Worm (Caenorhabditis elegans) whole organism, early embryonic: ENCODE results near the gene srj-33.

Source experiments
- B0310.2 ChIP-seq: sonication (generic microtip); optimal IDR thresholded peaks from 2 replicates; lab custom pipeline; 2016; ENCODE audit warnings: mild to moderate bottlenecking, missing genetic modification characterization, missing compliant biosample characterization
- F13C5.2 ChIP-seq: sonication (generic microtip); optimal IDR thresholded peaks from 2 replicates; lab custom pipeline; 2017; ENCODE audit warnings: mild to moderate bottlenecking, missing genetic modification characterization, inconsistent platforms, missing compliant biosample characterization
- aly-1 ChIP-seq: sonication (generic microtip); optimal IDR thresholded peaks from 2 replicates; lab custom pipeline; 2016; ENCODE audit warnings: missing genetic modification characterization, missing compliant biosample characterization
- ama-1 ChIP-seq: fragments of 150-350 bp; optimal IDR thresholded peaks from 2 replicates; lab custom pipeline; 2014
- ceh-13 ChIP-seq: fragments of 200-800 bp; sonication (Bioruptor generic); optimal IDR thresholded peaks from 2 replicates; lab custom pipeline; 2018; ENCODE audit warnings: mild to moderate bottlenecking, missing genetic modification characterization, missing compliant biosample characterization
- ceh-36 ChIP-seq: sonication (generic microtip); optimal IDR thresholded peaks from 2 replicates; lab custom pipeline; 2016; ENCODE audit warnings: missing genetic modification characterization, inconsistent platforms, missing compliant biosample characterization
- ets-7 ChIP-seq: sonication (generic microtip); optimal IDR thresholded peaks from 2 replicates; lab custom pipeline; 2016; ENCODE audit warnings: missing genotype, missing genetic modification characterization, missing compliant biosample characterization
- flt-1 ChIP-seq: fragments of 200-800 bp; sonication (Bioruptor generic); IDR thresholded peaks from 2 replicates; pipeline ENCODE4 v1.3.6; 2022; ENCODE audit warnings: missing genetic modification characterization, missing compliant biosample characterization
- hmbx-1 ChIP-seq: sonication (generic microtip); optimal IDR thresholded peaks from 2 replicates; lab custom pipeline; 2016; ENCODE audit warnings: mild to moderate bottlenecking, missing genetic modification characterization, missing compliant biosample characterization
- hmg-4 ChIP-seq: fragments of 200-800 bp; sonication (Bioruptor generic); optimal IDR thresholded peaks from 2 replicates; lab custom pipeline; 2018; ENCODE audit warnings: mild to moderate bottlenecking, missing genetic modification characterization, missing compliant biosample characterization
- hnd-1 ChIP-seq: sonication (generic microtip); optimal IDR thresholded peaks from 2 replicates; lab custom pipeline; 2016; ENCODE audit warnings: missing genetic modification characterization, missing compliant biosample characterization
- pes-1 ChIP-seq: fragments of 200-800 bp; sonication (Bioruptor generic); IDR thresholded peaks from 2 replicates; pipeline ENCODE4 v1.3.6; 2022; ENCODE audit warnings: missing genetic modification reagents, missing genetic modification characterization, missing compliant biosample characterization
- scrt-1 ChIP-seq: fragments of 200-800 bp; sonication (Bioruptor generic); IDR thresholded peaks from 2 replicates; pipeline ENCODE4 v1.3.6; 2022; ENCODE audit warnings: missing genetic modification characterization, missing compliant biosample characterization
- sea-1 ChIP-seq: fragments of 200-800 bp; sonication (Bioruptor generic); conservative IDR thresholded peaks from 2 replicates; pipeline ENCODE4 v1.3.6; 2022; ENCODE audit warnings: missing genetic modification characterization, missing compliant biosample characterization
- tbx-11 ChIP-seq: fragments of 200-800 bp; sonication (Bioruptor generic); IDR thresholded peaks from 2 replicates; pipeline ENCODE4 v1.3.6; 2022; ENCODE audit warnings: missing genetic modification characterization, missing compliant biosample characterization
- tbx-37 ChIP-seq: fragments of 200-800 bp; sonication (Bioruptor generic); conservative IDR thresholded peaks from 2 replicates; pipeline ENCODE4 v1.3.6; 2022; ENCODE audit warnings: missing genetic modification reagents, missing genetic modification characterization, missing compliant biosample characterization
- tra-4 ChIP-seq: sonication (generic microtip); optimal IDR thresholded peaks from 2 replicates; lab custom pipeline; 2017; ENCODE audit warnings: missing genetic modification characterization, missing compliant biosample characterization

Gene srj-33

DNA sequence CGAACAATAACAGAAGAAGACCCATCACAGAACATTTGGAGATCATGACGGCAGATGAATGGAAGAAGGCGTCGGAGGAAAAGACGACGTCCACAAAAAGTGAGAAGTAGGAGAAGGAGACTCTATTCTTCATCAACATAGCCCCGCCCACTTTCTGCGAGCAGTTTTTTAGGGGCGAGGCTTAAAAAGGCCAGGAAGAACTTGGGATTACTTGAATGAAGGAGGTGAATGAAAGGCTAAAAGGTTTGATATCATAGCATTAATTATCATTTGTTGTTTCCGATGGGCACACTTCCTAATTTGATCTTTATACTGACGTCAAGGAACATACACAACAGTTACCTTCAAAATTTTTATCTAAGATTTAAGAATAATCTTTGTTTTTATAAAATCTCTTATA lies 11.5 kb upstream of the srj-33 start, which contains the start of gene nlp-58:
nlp-58 (minus strand) TSS at position 101 of the 400 bp plus-strand sequence.
- no peak for TF ChIP-seq B0310.2
- TF ChIP-seq tbx-11 (GFP tag; lab: Robert Waterston, UW): no peak
- TF ChIP-seq flt-1: no peak

DNA sequence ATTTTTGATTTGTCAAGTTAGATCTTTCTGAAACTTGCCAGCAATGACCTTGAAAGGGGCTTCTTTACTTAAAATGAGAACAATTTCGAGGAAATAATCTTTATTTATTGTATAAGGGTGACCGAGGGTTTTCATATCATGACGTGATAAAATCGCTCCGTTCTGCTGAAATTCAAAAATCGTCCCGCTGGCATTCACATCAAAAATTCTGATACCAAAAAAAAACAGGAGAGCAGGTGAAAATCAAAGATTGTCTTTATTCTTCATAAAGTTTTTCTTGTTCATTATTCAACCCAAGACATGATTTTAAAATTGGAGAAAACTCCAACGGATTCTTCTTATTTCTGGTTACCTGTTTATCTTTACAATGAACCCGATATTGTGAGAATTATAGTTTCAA lies 6.8 kb upstream of the srj-33 start, which contains the start of gene sre-28:
sre-28 (plus strand) TSS at position 301 of the 400 bp plus-strand sequence.
- TF ChIP-seq tra-4: no peak
- no peak for TF ChIP-seq tbx-11 (GFP tag; lab: Robert Waterston, UW)
- no peak for TF ChIP-seq flt-1
- no peak for TF ChIP-seq hmg-4
- TF ChIP-seq tbx-37 (GFP tag; lab: Robert Waterston, UW): no peak

DNA sequence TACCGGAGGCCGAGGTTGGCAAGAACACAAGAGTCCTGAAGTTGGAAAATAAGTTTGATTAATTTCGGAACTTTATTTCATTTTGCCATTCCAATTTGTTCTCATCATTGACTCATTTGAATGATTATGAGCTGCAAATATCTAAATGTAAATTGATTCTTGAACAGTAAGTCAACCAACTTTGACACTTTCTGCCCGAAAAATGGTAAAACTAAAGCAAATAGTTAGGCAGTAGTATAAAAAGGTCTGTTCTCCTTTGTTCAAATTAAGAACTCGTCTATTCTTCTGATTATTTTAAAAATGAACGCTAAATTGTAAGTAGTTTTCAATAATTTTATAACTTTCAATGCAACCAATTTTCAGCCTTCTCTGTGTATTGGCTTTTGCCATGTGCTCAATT lies 5.7 kb upstream of the srj-33 start, which contains the start of gene fipr-12:
fipr-12 (plus strand) TSS at position 301 of the 400 bp plus-strand sequence.
- TF ChIP-seq hmbx-1 (no peak), tbx-37 (GFP tag; lab: Robert Waterston, UW) (no peak), F13C5.2 (tag; lab: Kevin White, UChicago) (no peak), pes-1 (no peak), sea-1 (GFP tag; lab: Robert Waterston, UW) (no peak), tbx-11 (GFP tag; lab: Robert Waterston, UW) (no peak)

DNA sequence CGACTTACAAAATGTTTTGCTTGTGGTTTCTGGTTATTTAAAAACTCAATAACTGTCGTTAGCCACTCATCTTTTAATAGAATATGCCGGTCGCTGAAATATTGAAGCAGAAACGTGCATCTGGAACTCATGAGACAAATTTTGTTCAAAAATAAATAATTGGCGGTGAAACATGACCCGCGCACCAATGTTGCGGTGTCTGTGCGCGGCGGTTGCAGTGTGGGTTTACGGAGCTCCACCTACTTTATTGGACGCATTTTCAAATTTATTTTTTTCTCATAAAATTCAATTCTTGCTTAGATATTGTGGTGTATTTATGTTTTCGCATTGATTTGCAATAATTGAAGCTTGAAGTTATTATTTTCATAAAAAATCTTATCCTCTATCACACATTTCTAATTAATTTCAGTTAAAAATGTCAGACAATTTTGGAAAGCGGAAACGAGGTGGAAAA lies 6.7 kb downstream of the srj-33 start, which contains the start of the genes rmh-2 and suds-3:
rmh-2 (minus strand) TSS at position 164 of the 454 bp plus-strand sequence.
suds-3 (plus strand) TSS at position 404 of the 454 bp plus-strand sequence.
- TF ChIP-seq hmbx-1 (no peak), hmg-4 (peak; percentile 7), sea-1 (GFP tag; lab: Robert Waterston, UW) (no peak), tbx-37 (GFP tag; lab: Robert Waterston, UW) (no peak), flt-1 (no peak), scrt-1 (GFP tag; lab: Robert Waterston, UW) (no peak)

DNA sequence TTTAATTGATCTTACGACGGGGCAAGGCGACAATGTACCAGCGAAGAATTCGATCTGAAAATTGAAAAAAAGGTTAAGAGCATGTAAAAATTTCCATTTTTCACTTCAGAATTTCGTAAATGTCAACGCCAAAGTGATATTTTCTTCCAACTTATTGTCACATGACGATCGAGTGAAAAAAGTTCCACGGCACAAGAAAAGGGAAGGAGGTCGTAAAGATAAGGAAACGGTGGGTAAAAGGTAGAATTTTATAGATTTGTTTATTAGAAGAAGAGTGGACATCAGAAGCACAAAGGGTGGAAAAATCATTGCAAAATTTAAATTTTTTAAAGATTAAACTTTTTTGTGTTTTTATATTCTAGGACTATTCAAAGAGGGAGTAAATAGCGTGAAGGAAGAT lies 9.4 kb downstream of the srj-33 start:
- TF ChIP-seq pes-1 (no peak), tra-4 (no peak)

DNA sequence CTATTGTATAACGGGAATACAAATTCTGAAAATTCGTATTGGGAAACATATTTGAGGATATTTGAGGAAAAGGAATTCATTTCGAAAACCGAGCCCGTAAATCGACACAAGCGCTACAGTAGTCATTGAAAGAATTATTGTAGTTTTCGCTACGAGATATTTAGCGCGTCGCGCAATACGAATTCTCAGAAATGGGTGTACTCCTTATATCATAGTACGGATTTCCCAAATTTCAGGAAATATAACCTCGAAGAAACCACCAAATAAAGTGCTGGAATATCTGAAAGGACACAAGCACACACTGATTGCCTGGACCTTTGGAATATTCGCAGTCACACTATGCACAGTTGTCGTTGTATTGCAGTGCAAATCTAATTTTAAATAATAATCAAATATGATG lies 10.0 kb downstream of the srj-33 start:
- no peak for TF ChIP-seq ceh-13 (GFP tag; lab: Kevin White, UChicago)
- TF ChIP-seq B0310.2: no peak
- no peak for TF ChIP-seq hmbx-1

DNA sequence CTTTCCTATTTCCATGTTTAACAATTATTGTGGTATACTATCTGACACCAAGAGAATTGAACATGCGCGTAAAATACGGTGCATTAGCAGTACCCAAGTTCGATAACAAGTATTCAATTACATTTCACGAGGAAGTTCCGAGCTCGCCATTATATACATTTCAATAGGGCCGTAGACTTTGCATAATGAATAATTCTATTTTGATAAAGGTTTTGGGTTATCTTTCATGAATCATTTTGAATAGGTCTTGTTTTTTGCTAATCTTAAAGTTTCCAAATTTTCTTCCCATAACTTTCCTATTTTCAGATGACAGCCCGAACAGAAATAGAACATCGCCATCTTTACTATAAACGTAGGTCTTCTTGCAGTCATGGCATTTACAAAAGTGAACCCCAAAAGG lies 11.1 kb downstream of the srj-33 start, which contains the start of gene C50H2.13:
C50H2.13 (plus strand) TSS at position 301 of the 400 bp plus-strand sequence.
- TF ChIP-seq sea-1 (GFP tag; lab: Robert Waterston, UW) (no peak), flt-1 (no peak), B0310.2 (no peak), tra-4 (no peak), hnd-1 (no peak)

DNA sequence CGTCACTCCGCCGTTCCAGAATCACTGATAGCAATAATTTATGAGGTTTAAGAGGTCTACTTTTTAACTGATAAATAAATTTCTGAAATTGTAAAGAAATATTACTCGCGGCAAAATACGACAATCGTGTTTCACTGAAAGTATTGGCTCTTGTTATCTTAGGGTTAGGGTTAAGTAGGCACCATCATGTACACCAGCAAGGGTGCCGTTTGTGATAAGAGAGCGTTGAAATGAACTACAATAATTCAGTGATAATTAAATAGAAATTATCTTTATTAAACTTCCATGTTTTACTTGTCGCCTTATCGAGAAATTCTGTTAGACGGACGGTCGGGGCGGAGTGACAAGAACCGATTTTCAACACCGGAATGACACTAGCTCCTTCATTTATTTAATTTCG lies 11.7 kb downstream of the srj-33 start:
- TF ChIP-seq sea-1 (GFP tag; lab: Robert Waterston, UW) (no peak), tra-4 (no peak), tbx-37 (GFP tag; lab: Robert Waterston, UW) (no peak), pes-1 (no peak), hmbx-1 (no peak), hnd-1 (no peak), scrt-1 (GFP tag; lab: Robert Waterston, UW) (no peak), B0310.2 (no peak), flt-1 (no peak), F13C5.2 (tag; lab: Kevin White, UChicago) (no peak), ceh-36 (tag; lab: Kevin White, UChicago) (no peak), hmg-4 (no peak), ama-1 (lab: Kevin White, UChicago) (no peak), ceh-13 (GFP tag; lab: Kevin White, UChicago) (no peak), tbx-11 (GFP tag; lab: Robert Waterston, UW) (no peak), aly-1 (no peak), ets-7 (tag; lab: Kevin White, UChicago) (no peak)

DNA sequence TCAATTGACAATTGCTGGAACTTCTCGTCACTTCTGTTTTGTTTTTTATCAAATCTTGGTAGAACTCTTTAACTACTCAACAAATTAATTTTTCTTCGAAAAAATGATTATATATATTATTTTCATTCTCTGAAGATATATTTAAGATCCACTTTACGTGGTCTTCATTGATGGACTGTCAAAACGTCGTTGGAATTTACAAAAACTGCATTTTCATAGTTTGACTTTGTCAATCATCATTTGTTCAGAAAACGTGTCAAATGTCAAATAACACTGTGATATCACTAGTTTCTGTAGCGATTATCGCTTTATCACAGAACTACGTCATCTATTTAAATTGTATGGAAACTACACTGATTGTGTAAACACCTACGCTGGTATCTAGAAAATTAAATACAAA lies 12.9 kb downstream of the srj-33 start:
- no peak for TF ChIP-seq sea-1 (GFP tag; lab: Robert Waterston, UW)
- TF ChIP-seq tra-4: no peak
- TF ChIP-seq pes-1: no peak
- no peak for TF ChIP-seq hnd-1
- TF ChIP-seq flt-1: no peak
- no peak for TF ChIP-seq ama-1 (lab: Kevin White, UChicago)
- TF ChIP-seq tbx-37 (GFP tag; lab: Robert Waterston, UW): no peak
- no peak for TF ChIP-seq tbx-11 (GFP tag; lab: Robert Waterston, UW)
- no peak for TF ChIP-seq aly-1
- no peak for TF ChIP-seq hmg-4
- TF ChIP-seq F13C5.2 (tag; lab: Kevin White, UChicago): no peak
- no peak for TF ChIP-seq hmbx-1

DNA sequence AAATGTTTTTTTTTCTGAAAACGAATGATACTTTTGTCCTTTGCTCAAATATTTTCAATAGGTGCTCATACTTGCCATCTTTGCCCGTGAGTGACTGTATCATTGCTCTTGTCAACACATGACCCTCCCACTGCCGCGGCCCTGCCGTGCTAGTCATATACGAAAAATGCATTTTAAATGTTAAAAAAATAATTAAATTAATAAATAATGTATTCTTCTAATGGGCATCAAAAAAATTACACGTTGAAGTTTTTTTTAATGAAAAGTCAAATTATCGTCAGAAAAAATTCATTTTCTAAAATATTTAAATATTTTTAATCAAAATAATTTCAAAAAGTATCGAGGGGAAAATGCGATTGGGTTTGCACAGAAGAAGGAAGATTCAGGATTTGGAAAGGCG lies 14.9 kb downstream of the srj-33 start, which contains the start of gene C50H2.7:
C50H2.7 (plus strand) TSS at position 301 of the 400 bp plus-strand sequence.
- no peak for TF ChIP-seq ama-1 (lab: Kevin White, UChicago)
- TF ChIP-seq ceh-36 (tag; lab: Kevin White, UChicago): no peak
- no peak for TF ChIP-seq B0310.2
- TF ChIP-seq hmg-4: no peak
- no peak for TF ChIP-seq aly-1
- no peak for TF ChIP-seq hmbx-1
- no peak for TF ChIP-seq ceh-13 (GFP tag; lab: Kevin White, UChicago)
- no peak for TF ChIP-seq hnd-1
- no peak for TF ChIP-seq tbx-11 (GFP tag; lab: Robert Waterston, UW)
- TF ChIP-seq F13C5.2 (tag; lab: Kevin White, UChicago): no peak
- TF ChIP-seq tbx-37 (GFP tag; lab: Robert Waterston, UW): no peak
- no peak for TF ChIP-seq pes-1
- TF ChIP-seq ets-7 (tag; lab: Kevin White, UChicago): no peak
- no peak for TF ChIP-seq scrt-1 (GFP tag; lab: Robert Waterston, UW)
- TF ChIP-seq flt-1: no peak
- TF ChIP-seq tra-4: no peak
- TF ChIP-seq sea-1 (GFP tag; lab: Robert Waterston, UW): no peak
